Worm (Caenorhabditis elegans): ENCODE results near the gene best-4.

The best-4 gene

ce11 chrII:46116-46515 is 34.4 kb upstream of the best-4 start, which contains the start of gene rpt-4:
Gene rpt-4, minus strand, starts transcription at chrII:46216.
- TF ChIP-seq hlh-17 (GFP tag; optimal IDR thresholded peaks at IDR 0.05; ENCODE audit: borderline replicate concordance) (no peak), ets-5 (GFP tag; IDR thresholded peaks at IDR 0.05) (no peak), Y116A8C.19 (tag; optimal IDR thresholded peaks at IDR 0.05; ENCODE audit: borderline replicate concordance) (no peak), nhr-85 (tag) (peak; percentile 59), nhr-19 (GFP tag; conservative IDR thresholded peaks at IDR 0.05) (no peak)

ce11 chrII:44740-45139 is 33.1 kb upstream of the best-4 start, which contains the start of gene rpoa-49:
Gene rpoa-49, plus strand, starts transcription at chrII:45040.
- TF ChIP-seq nhr-84 (tag; optimal IDR thresholded peaks at IDR 0.05): no peak
- no peak for TF ChIP-seq skn-1 (tag; optimal IDR thresholded peaks at IDR 0.05)
- TF ChIP-seq sptf-1 (tag; optimal IDR thresholded peaks at IDR 0.05): no peak
- no peak for TF ChIP-seq fos-1 (tag; optimal IDR thresholded peaks at IDR 0.05)

- TF ChIP-seq egl-27 (tag; optimal IDR thresholded peaks at IDR 0.05) (no peak), unc-86 (tag; optimal IDR thresholded peaks at IDR 0.05) (peak; percentile 50), C34B4.2 (tag; optimal IDR thresholded peaks at IDR 0.05) (no peak), ztf-11 (tag; optimal IDR thresholded peaks at IDR 0.05) (peak in 1 of 2 experiments; percentile 1), lin-35 (GFP tag; optimal IDR thresholded peaks at IDR 0.05) (peak; percentile 76 to 86), C16A3.4 (tag; optimal IDR thresholded peaks at IDR 0.05) (peak; percentile 74), nhr-90 (tag; optimal IDR thresholded peaks at IDR 0.05; ENCODE audit: poor library complexity) (peak; percentile 29), nhr-28 (tag; optimal IDR thresholded peaks at IDR 0.05) (no peak), ceh-8 (GFP tag; optimal IDR thresholded peaks at IDR 0.05) (no peak), nhr-237 (tag; optimal IDR thresholded peaks at IDR 0.05) (peak; percentile 24), nhr-11 (tag; optimal IDR thresholded peaks at IDR 0.05) (no peak), egl-13 (tag; optimal IDR thresholded peaks at IDR 0.05) (peak; percentile 8), aly-2 (tag; optimal IDR thresholded peaks at IDR 0.05) (no peak), lin-13 (GFP tag; optimal IDR thresholded peaks at IDR 0.05) (peak; percentile 42), nhr-19 (GFP tag; conservative IDR thresholded peaks at IDR 0.05) (peak; percentile 23; the same call in 1 of the 2 replicates), ceh-82 (tag; optimal IDR thresholded peaks at IDR 0.05) (peak; percentile 24 to 82 (median 44)), blmp-1 (tag; optimal IDR thresholded peaks at IDR 0.05) (peak; percentile 74), mef-2 (tag; optimal IDR thresholded peaks at IDR 0.05) (no peak), lin-15B (tag; optimal IDR thresholded peaks at IDR 0.05) (peak; percentile 84), hpl-2 (GFP tag; optimal IDR thresholded peaks at IDR 0.05) (no peak), nhr-47 (tag; optimal IDR thresholded peaks at IDR 0.05) (peak; percentile 74), swsn-7 (tag; optimal IDR thresholded peaks at IDR 0.05) (peak; percentile 64), irx-1 (tag; optimal IDR thresholded peaks at IDR 0.05) (peak; percentile 22), efl-1 (optimal IDR thresholded peaks at IDR 0.05) (peak; percentile 77 to 78), efl-1 (GFP tag; optimal IDR thresholded peaks at IDR 0.05 in 1 of 2) (peak; percentile 80 to 96), tbx-2 (tag; optimal IDR thresholded peaks at IDR 0.05) (peak; percentile 66), fkh-8 (tag; optimal IDR thresholded peaks at IDR 0.05) (peak; percentile 57), lir-3 (tag; optimal IDR thresholded peaks at IDR 0.05; ENCODE audit: poor library complexity) (peak; percentile 4), mep-1 (tag; optimal IDR thresholded peaks at IDR 0.05) (peak; percentile 92), nhr-71 (tag; optimal IDR thresholded peaks at IDR 0.05) (peak; percentile 78), nhr-85 (tag) (peak; percentile 52), nhr-76 (tag; optimal IDR thresholded peaks at IDR 0.05) (no peak), nhr-20 (tag; optimal IDR thresholded peaks at IDR 0.05) (peak; percentile 61), dpl-1 (GFP tag; optimal IDR thresholded peaks at IDR 0.05) (peak; percentile 62 to 81 (median 71)), skn-1 (tag; optimal IDR thresholded peaks at IDR 0.05) (peak; percentile 100), ztf-4 (tag; optimal IDR thresholded peaks at IDR 0.05) (peak; percentile 25), fos-1 (tag; optimal IDR thresholded peaks at IDR 0.05) (peak; percentile 25), isw-1 (GFP tag; IDR thresholded peaks at IDR 0.05) (peak; percentile 68), F16B12.6 (tag; optimal IDR thresholded peaks at IDR 0.05) (peak; percentile 95), lsy-2 (tag; optimal IDR thresholded peaks at IDR 0.05) (peak; percentile 75 to 88), C04F5.9 (tag; optimal IDR thresholded peaks at IDR 0.05) (peak; percentile 21), elt-3 (tag; optimal IDR thresholded peaks at IDR 0.05) (peak in 1 of 6 experiments; percentile 47), unc-98 (GFP tag; IDR thresholded peaks at IDR 0.05) (no peak), rnt-1 (tag; optimal IDR thresholded peaks at IDR 0.05) (peak; percentile 56)
Observed at ce11 chrII:43640-44039, 32.0 kb upstream of the best-4 start, which contains the start of gene nfyc-1. Gene nfyc-1, plus strand, starts transcription at chrII:43907.
